In genomic region chrV:11214569-11214968, ce11 we compare ENCODE assay signal across 2 worm cellular contexts.
A peak's percentile ranks its signal among the peaks of the same experiment; 100 is the strongest.
TF ChIP-seq lines count a peak whose summit lies in the region.

No protein-coding gene starts in this region.

TF ChIP-seq in whole organism, L1 larva, 84 proteins besides CTCF, POLR2A, EP300 and RAD21:
- TF ChIP-seq dsc-1 (tag; optimal IDR thresholded peaks at IDR 0.05; lab: Kevin White, UChicago) (peak; percentile 58), fkh-10 (GFP tag; optimal IDR thresholded peaks at IDR 0.05; lab: Kevin White, UChicago) (no peak)
TF ChIP-seq in whole organism, L1 larva: peak in this region for 1.

TF ChIP-seq in whole organism, L3 larva, 47 proteins besides CTCF, POLR2A, EP300 and RAD21:
- TF ChIP-seq egl-5 (tag; optimal IDR thresholded peaks at IDR 0.05; lab: Kevin White, UChicago) (peak; percentile 82), hmg-11 (tag; optimal IDR thresholded peaks at IDR 0.05; lab: Kevin White, UChicago) (no peak)
